Worm (Caenorhabditis elegans): ENCODE data around the gene gur-5.

gur-5 gene

DNA sequence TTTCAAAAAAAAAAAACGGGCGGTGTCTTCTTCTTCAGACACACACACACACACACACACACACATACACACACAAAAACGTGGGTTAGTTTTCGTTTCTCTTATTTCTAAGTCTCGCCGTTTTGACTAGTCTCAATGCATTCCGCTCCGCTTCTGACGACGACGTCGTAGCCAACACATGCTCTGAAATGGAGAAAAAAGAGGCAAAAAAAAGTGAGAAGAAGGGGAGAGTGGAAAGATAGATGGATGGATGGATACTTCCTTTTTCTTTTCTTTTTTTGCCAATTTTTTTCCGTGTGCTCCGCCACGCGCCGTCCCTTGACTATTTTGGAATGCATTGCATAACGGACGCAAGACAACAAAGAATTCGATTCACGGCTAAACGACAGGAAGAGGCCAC lies 8.4 kb upstream of the gur-5 start:
- TF ChIP-seq zag-1 (tag; optimal IDR thresholded peaks at IDR 0.05) (peak; percentile 48), Y55F3AM.14 (GFP tag; optimal IDR thresholded peaks at IDR 0.05) (peak; percentile 73), nhr-12 (tag; optimal IDR thresholded peaks at IDR 0.05) (no peak), nhr-10 (tag; optimal IDR thresholded peaks at IDR 0.05) (no peak), nhr-11 (tag; optimal IDR thresholded peaks at IDR 0.05) (no peak), ama-1 (optimal IDR thresholded peaks at IDR 0.05) (no peak), lin-39 (tag; optimal IDR thresholded peaks at IDR 0.05) (no peak), nhr-77 (tag; optimal IDR thresholded peaks at IDR 0.05) (no peak), snpc-4 (tag; optimal IDR thresholded peaks at IDR 0.05) (no peak), unc-55 (GFP tag; optimal IDR thresholded peaks at IDR 0.05) (peak; percentile 85), blmp-1 (tag; optimal IDR thresholded peaks at IDR 0.05; ENCODE audit: insufficient read depth) (no peak), aly-2 (tag; optimal IDR thresholded peaks at IDR 0.05) (no peak), ceh-16 (tag; optimal IDR thresholded peaks at IDR 0.05) (no peak), C34F6.9 (tag; optimal IDR thresholded peaks at IDR 0.05) (peak; percentile 45), nhr-21 (tag; optimal IDR thresholded peaks at IDR 0.05) (no peak), nhr-129 (tag; optimal IDR thresholded peaks at IDR 0.05) (peak; percentile 49), peb-1 (tag; optimal IDR thresholded peaks at IDR 0.05) (no peak), ztf-1 (GFP tag; conservative IDR thresholded peaks at IDR 0.05) (no peak), ceh-82 (tag; optimal IDR thresholded peaks at IDR 0.05) (no peak), mbf-1 (tag; optimal IDR thresholded peaks at IDR 0.05) (no peak), fos-1 (tag; optimal IDR thresholded peaks at IDR 0.05) (no peak), unc-62 (GFP tag; optimal IDR thresholded peaks at IDR 0.05) (no peak), dmd-4 (tag; optimal IDR thresholded peaks at IDR 0.05) (no peak), lin-11 (tag; optimal IDR thresholded peaks at IDR 0.05) (no peak), mdl-1 (tag; optimal IDR thresholded peaks at IDR 0.05) (peak in 1 of 2 experiments; percentile 79), egl-27 (tag; optimal IDR thresholded peaks at IDR 0.05) (no peak), lin-13 (GFP tag; optimal IDR thresholded peaks at IDR 0.05) (no peak), lsy-2 (tag; optimal IDR thresholded peaks at IDR 0.05) (peak in 1 of 2 experiments; percentile 49), mab-5 (tag; optimal IDR thresholded peaks at IDR 0.05) (no peak), ZK546.5 (tag; optimal IDR thresholded peaks at IDR 0.05) (no peak), ztf-4 (tag; optimal IDR thresholded peaks at IDR 0.05) (no peak), F13H6.1 (tag; optimal IDR thresholded peaks at IDR 0.05) (peak; percentile 56), alr-1 (tag; optimal IDR thresholded peaks at IDR 0.05) (no peak), sem-4 (tag; optimal IDR thresholded peaks at IDR 0.05) (no peak), elt-3 (tag; optimal IDR thresholded peaks at IDR 0.05) (no peak), skn-1 (tag; optimal IDR thresholded peaks at IDR 0.05) (no peak), sma-9 (GFP tag; optimal IDR thresholded peaks at IDR 0.05) (peak; percentile 15), sma-9 (tag; optimal IDR thresholded peaks at IDR 0.05) (no peak), R02D3.7 (tag; optimal IDR thresholded peaks at IDR 0.05) (no peak), nhr-6 (tag; optimal IDR thresholded peaks at IDR 0.05) (peak; percentile 20), unc-39 (tag; optimal IDR thresholded peaks at IDR 0.05) (no peak), nhr-237 (tag; optimal IDR thresholded peaks at IDR 0.05) (no peak), ztf-11 (tag; optimal IDR thresholded peaks at IDR 0.05) (no peak), sma-3 (GFP tag; optimal IDR thresholded peaks at IDR 0.05) (no peak), nhr-23 (tag; optimal IDR thresholded peaks at IDR 0.05) (no peak), nhr-25 (tag; optimal IDR thresholded peaks at IDR 0.05) (no peak), elt-1 (tag; optimal IDR thresholded peaks at IDR 0.05) (no peak), crh-2 (tag; optimal IDR thresholded peaks at IDR 0.05) (peak; percentile 41), gmeb-1 (tag; optimal IDR thresholded peaks at IDR 0.05) (no peak)

ce11 chrII:5277780-5278179 lies 7.3 kb upstream of the gur-5 start:
- TF ChIP-seq nhr-129 (tag; optimal IDR thresholded peaks at IDR 0.05) (no peak), nhr-6 (tag; optimal IDR thresholded peaks at IDR 0.05) (no peak), alr-1 (tag; optimal IDR thresholded peaks at IDR 0.05) (no peak), gmeb-1 (tag; optimal IDR thresholded peaks at IDR 0.05) (no peak), ama-1 (optimal IDR thresholded peaks at IDR 0.05) (no peak), nhr-25 (tag; optimal IDR thresholded peaks at IDR 0.05) (no peak), lsy-2 (tag; optimal IDR thresholded peaks at IDR 0.05) (no peak), unc-39 (tag; optimal IDR thresholded peaks at IDR 0.05) (no peak), C34F6.9 (tag; optimal IDR thresholded peaks at IDR 0.05) (no peak), nhr-21 (tag; optimal IDR thresholded peaks at IDR 0.05) (no peak), snpc-4 (tag; optimal IDR thresholded peaks at IDR 0.05) (no peak)
